Worm (Caenorhabditis elegans) whole organism, early embryonic: ENCODE measurements around the gene dylt-2.

Source experiments
- B0310.2 ChIP-seq: sonication (generic microtip); optimal IDR thresholded peaks from 2 replicates; lab custom pipeline; 2016; ENCODE audit warnings: mild to moderate bottlenecking, missing genetic modification characterization, missing compliant biosample characterization
- F13C5.2 ChIP-seq: sonication (generic microtip); optimal IDR thresholded peaks from 2 replicates; lab custom pipeline; 2017; ENCODE audit warnings: mild to moderate bottlenecking, missing genetic modification characterization, inconsistent platforms, missing compliant biosample characterization
- aly-1 ChIP-seq: sonication (generic microtip); optimal IDR thresholded peaks from 2 replicates; lab custom pipeline; 2016; ENCODE audit warnings: missing genetic modification characterization, missing compliant biosample characterization
- ama-1 ChIP-seq: fragments of 150-350 bp; optimal IDR thresholded peaks from 2 replicates; lab custom pipeline; 2014
- ceh-13 ChIP-seq: fragments of 200-800 bp; sonication (Bioruptor generic); optimal IDR thresholded peaks from 2 replicates; lab custom pipeline; 2018; ENCODE audit warnings: mild to moderate bottlenecking, missing genetic modification characterization, missing compliant biosample characterization
- ceh-36 ChIP-seq: sonication (generic microtip); optimal IDR thresholded peaks from 2 replicates; lab custom pipeline; 2016; ENCODE audit warnings: missing genetic modification characterization, inconsistent platforms, missing compliant biosample characterization
- ets-7 ChIP-seq: sonication (generic microtip); optimal IDR thresholded peaks from 2 replicates; lab custom pipeline; 2016; ENCODE audit warnings: missing genotype, missing genetic modification characterization, missing compliant biosample characterization
- flt-1 ChIP-seq: fragments of 200-800 bp; sonication (Bioruptor generic); IDR thresholded peaks from 2 replicates; pipeline ENCODE4 v1.3.6; 2022; ENCODE audit warnings: missing genetic modification characterization, missing compliant biosample characterization
- hmbx-1 ChIP-seq: sonication (generic microtip); optimal IDR thresholded peaks from 2 replicates; lab custom pipeline; 2016; ENCODE audit warnings: mild to moderate bottlenecking, missing genetic modification characterization, missing compliant biosample characterization
- hmg-4 ChIP-seq: fragments of 200-800 bp; sonication (Bioruptor generic); optimal IDR thresholded peaks from 2 replicates; lab custom pipeline; 2018; ENCODE audit warnings: mild to moderate bottlenecking, missing genetic modification characterization, missing compliant biosample characterization
- hnd-1 ChIP-seq: sonication (generic microtip); optimal IDR thresholded peaks from 2 replicates; lab custom pipeline; 2016; ENCODE audit warnings: missing genetic modification characterization, missing compliant biosample characterization
- pes-1 ChIP-seq: fragments of 200-800 bp; sonication (Bioruptor generic); IDR thresholded peaks from 2 replicates; pipeline ENCODE4 v1.3.6; 2022; ENCODE audit warnings: missing genetic modification reagents, missing genetic modification characterization, missing compliant biosample characterization
- scrt-1 ChIP-seq: fragments of 200-800 bp; sonication (Bioruptor generic); IDR thresholded peaks from 2 replicates; pipeline ENCODE4 v1.3.6; 2022; ENCODE audit warnings: missing genetic modification characterization, missing compliant biosample characterization
- sea-1 ChIP-seq: fragments of 200-800 bp; sonication (Bioruptor generic); conservative IDR thresholded peaks from 2 replicates; pipeline ENCODE4 v1.3.6; 2022; ENCODE audit warnings: missing genetic modification characterization, missing compliant biosample characterization
- tbx-11 ChIP-seq: fragments of 200-800 bp; sonication (Bioruptor generic); IDR thresholded peaks from 2 replicates; pipeline ENCODE4 v1.3.6; 2022; ENCODE audit warnings: missing genetic modification characterization, missing compliant biosample characterization
- tbx-37 ChIP-seq: fragments of 200-800 bp; sonication (Bioruptor generic); conservative IDR thresholded peaks from 2 replicates; pipeline ENCODE4 v1.3.6; 2022; ENCODE audit warnings: missing genetic modification reagents, missing genetic modification characterization, missing compliant biosample characterization
- tra-4 ChIP-seq: sonication (generic microtip); optimal IDR thresholded peaks from 2 replicates; lab custom pipeline; 2017; ENCODE audit warnings: missing genetic modification characterization, missing compliant biosample characterization

Gene dylt-2

ce11 chrX:8940059-8940458 lies at the start of gene dylt-2:
Gene dylt-2, minus strand, starts transcription at chrX:8940159.
- TF ChIP-seq ceh-36 (tag; lab: Kevin White, UChicago) (no peak), hnd-1 (tag; lab: Kevin White, UChicago) (no peak), F13C5.2 (no peak), hmg-4 (GFP tag; lab: Kevin White, UChicago) (no peak), flt-1 (GFP tag; lab: Robert Waterston, UW) (no peak), hmbx-1 (tag; lab: Kevin White, UChicago) (no peak), pes-1 (no peak), ets-7 (tag; lab: Kevin White, UChicago) (no peak), aly-1 (tag; lab: Kevin White, UChicago) (no peak), tbx-11 (GFP tag; lab: Robert Waterston, UW) (no peak), tbx-37 (GFP tag; lab: Robert Waterston, UW) (no peak), sea-1 (GFP tag; lab: Robert Waterston, UW) (no peak), ama-1 (no peak), tra-4 (tag; lab: Kevin White, UChicago) (no peak), scrt-1 (no peak), ceh-13 (GFP tag; lab: Kevin White, UChicago) (no peak), B0310.2 (tag; lab: Kevin White, UChicago) (no peak)

ce11 chrX:8987828-8988227 lies 47.9 kb upstream of the dylt-2 start, which contains the start of gene twk-18:
Gene twk-18, plus strand, starts transcription at chrX:8988128.
- TF ChIP-seq ceh-13 (GFP tag; lab: Kevin White, UChicago): no peak
- TF ChIP-seq pes-1: no peak
- no peak for TF ChIP-seq ets-7 (tag; lab: Kevin White, UChicago)
- TF ChIP-seq sea-1 (GFP tag; lab: Robert Waterston, UW): no peak
- no peak for TF ChIP-seq hnd-1 (tag; lab: Kevin White, UChicago)
- TF ChIP-seq tbx-37 (GFP tag; lab: Robert Waterston, UW): no peak
- no peak for TF ChIP-seq B0310.2 (tag; lab: Kevin White, UChicago)
- TF ChIP-seq tbx-11 (GFP tag; lab: Robert Waterston, UW): no peak
- no peak for TF ChIP-seq flt-1 (GFP tag; lab: Robert Waterston, UW)
- no peak for TF ChIP-seq ama-1
- no peak for TF ChIP-seq aly-1 (tag; lab: Kevin White, UChicago)
- TF ChIP-seq hmg-4 (GFP tag; lab: Kevin White, UChicago): no peak
- no peak for TF ChIP-seq tra-4 (tag; lab: Kevin White, UChicago)
- TF ChIP-seq F13C5.2: no peak
- TF ChIP-seq scrt-1: no peak
- TF ChIP-seq hmbx-1 (tag; lab: Kevin White, UChicago): no peak
- no peak for TF ChIP-seq ceh-36 (tag; lab: Kevin White, UChicago)

- TF ChIP-seq tbx-37 (GFP tag; lab: Robert Waterston, UW) (no peak), hmbx-1 (tag; lab: Kevin White, UChicago) (no peak), aly-1 (tag; lab: Kevin White, UChicago) (no peak), ets-7 (tag; lab: Kevin White, UChicago) (no peak)
Measured at ce11 chrX:8986452-8986851, 46.5 kb upstream of the dylt-2 start.

- no peak for TF ChIP-seq ama-1
- no peak for TF ChIP-seq aly-1 (tag; lab: Kevin White, UChicago)
- no peak for TF ChIP-seq tbx-37 (GFP tag; lab: Robert Waterston, UW)
- no peak for TF ChIP-seq sea-1 (GFP tag; lab: Robert Waterston, UW)
- no peak for TF ChIP-seq tra-4 (tag; lab: Kevin White, UChicago)
- TF ChIP-seq ceh-36 (tag; lab: Kevin White, UChicago): no peak
- no peak for TF ChIP-seq hmbx-1 (tag; lab: Kevin White, UChicago)
Measured at ce11 chrX:8980676-8981075, 40.7 kb upstream of the dylt-2 start, which contains the start of gene nmur-1. Gene nmur-1, plus strand, starts transcription at chrX:8980976.

- TF ChIP-seq hmg-4 (GFP tag; lab: Kevin White, UChicago) (no peak), tra-4 (tag; lab: Kevin White, UChicago) (no peak), flt-1 (GFP tag; lab: Robert Waterston, UW) (no peak), pes-1 (peak; percentile 82), aly-1 (tag; lab: Kevin White, UChicago) (no peak), ceh-36 (tag; lab: Kevin White, UChicago) (peak; percentile 56), hmbx-1 (tag; lab: Kevin White, UChicago) (no peak), B0310.2 (tag; lab: Kevin White, UChicago) (no peak), tbx-11 (GFP tag; lab: Robert Waterston, UW) (peak; percentile 66; the same call in 1 of the 2 replicates), ama-1 (no peak), hnd-1 (tag; lab: Kevin White, UChicago) (peak; percentile 33), ceh-13 (GFP tag; lab: Kevin White, UChicago) (peak; percentile 54), ets-7 (tag; lab: Kevin White, UChicago) (peak; percentile 9), F13C5.2 (peak; percentile 6), tbx-37 (GFP tag; lab: Robert Waterston, UW) (no peak), sea-1 (GFP tag; lab: Robert Waterston, UW) (no peak), scrt-1 (no peak; the same call in 1 of the 2 replicates)
Measured at ce11 chrX:8971461-8971860, 31.5 kb upstream of the dylt-2 start.

- TF ChIP-seq sea-1 (GFP tag; lab: Robert Waterston, UW): no peak
- no peak for TF ChIP-seq B0310.2 (tag; lab: Kevin White, UChicago)
- no peak for TF ChIP-seq ama-1
- TF ChIP-seq hnd-1 (tag; lab: Kevin White, UChicago): peak; percentile 9
- TF ChIP-seq hmg-4 (GFP tag; lab: Kevin White, UChicago): no peak
- no peak for TF ChIP-seq ceh-13 (GFP tag; lab: Kevin White, UChicago)
- 0 out of 2 replicates have a peak, but pooled peaks have one; percentile 20 for TF ChIP-seq tbx-37 (GFP tag; lab: Robert Waterston, UW)
- TF ChIP-seq F13C5.2: no peak
- no peak; the same call in 1 of the 2 replicates for TF ChIP-seq pes-1
- no peak for TF ChIP-seq hmbx-1 (tag; lab: Kevin White, UChicago)
- TF ChIP-seq scrt-1: no peak
- no peak for TF ChIP-seq ceh-36 (tag; lab: Kevin White, UChicago)
- TF ChIP-seq tra-4 (tag; lab: Kevin White, UChicago): no peak
Measured at ce11 chrX:8969111-8970048, 29.4 kb upstream of the dylt-2 start.
